Fruit fly (Drosophila melanogaster): ENCODE measurements around the gene para.

The para gene

DNA sequence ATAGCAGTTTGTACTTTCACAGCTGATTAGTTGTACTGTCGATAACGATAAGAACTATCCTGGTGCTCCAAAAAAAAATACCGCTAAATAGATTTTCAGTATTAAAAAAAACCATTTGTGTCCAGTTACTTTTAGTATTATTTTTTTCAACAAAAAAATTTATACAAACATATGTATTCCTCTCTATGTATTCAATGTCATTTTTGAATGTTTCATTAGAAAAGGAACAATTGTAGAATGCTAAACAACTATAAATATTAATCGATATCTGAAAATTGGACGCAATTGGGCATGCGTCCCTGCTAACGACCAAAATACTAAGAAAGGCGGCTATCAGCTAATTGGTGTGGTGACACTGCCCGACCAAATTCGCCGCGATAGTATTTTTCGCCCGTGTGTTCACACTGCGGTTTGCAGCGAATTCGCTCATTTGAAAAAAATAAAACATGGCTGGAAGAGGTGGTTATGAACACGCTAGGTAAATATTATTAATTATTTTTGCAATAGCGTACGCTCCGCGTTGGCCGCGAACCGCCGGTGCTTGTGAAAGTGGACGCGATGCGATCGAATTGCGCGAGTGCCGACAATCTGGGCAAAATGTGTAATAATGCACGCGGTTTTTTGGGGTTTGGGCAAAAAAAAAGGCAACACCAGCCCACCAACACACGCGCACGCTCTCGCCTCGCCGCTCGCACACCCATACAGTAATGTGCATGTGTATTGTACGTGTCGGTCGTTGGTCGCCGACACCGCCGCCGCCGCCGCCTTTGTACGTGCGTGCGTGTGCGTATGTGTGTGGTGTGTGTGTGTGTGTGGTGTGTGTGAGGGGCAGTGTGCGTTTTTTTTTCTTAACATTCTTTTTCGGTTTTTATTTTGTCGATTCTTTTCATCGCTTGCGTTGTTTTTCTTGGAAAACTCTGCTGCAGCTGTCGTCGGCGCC, 84.4 kb downstream of the para start, which contains the start of the genes CG34015 and eIF4H1:
TSS of gene CG34015 (minus strand) at position 51 of the 940 bp plus-strand sequence.
TSS of gene eIF4H1 (plus strand) at position 414 of the 940 bp plus-strand sequence.
- peak; percentile 3; the same call in 1 of the 2 replicates for TF ChIP-seq rn (GFP tag; IDR thresholded peaks at IDR 0.05)
- TF ChIP-seq CG8159 (tag; optimal IDR thresholded peaks at IDR 0.05): peak; percentile 63
- peak; percentile 40 for TF ChIP-seq CG9948 (tag; optimal IDR thresholded peaks at IDR 0.05)
- peak; percentile 63 for TF ChIP-seq Snoo (tag; optimal IDR thresholded peaks at IDR 0.05)
- peak; percentile 17 for TF ChIP-seq CG17806 (tag; optimal IDR thresholded peaks at IDR 0.05)
- TF ChIP-seq CG4496 (GFP tag; IDR thresholded peaks at IDR 0.05): peak; percentile 80
- TF ChIP-seq EcR (GFP tag; optimal IDR thresholded peaks at IDR 0.05): peak; percentile 92
- TF ChIP-seq CG14655 (GFP tag; optimal IDR thresholded peaks at IDR 0.05): no peak
- TF ChIP-seq CG13204 (GFP tag; optimal IDR thresholded peaks at IDR 0.05): peak; percentile 76
- peak; percentile 85 for TF ChIP-seq CG32121 (GFP tag; IDR thresholded peaks at IDR 0.05)
- no peak for TF ChIP-seq CG10348 (GFP tag; IDR thresholded peaks at IDR 0.05)
- peak; percentile 25 for TF ChIP-seq CG34367 (tag; optimal IDR thresholded peaks at IDR 0.05)
- TF ChIP-seq Ets98B (GFP tag; IDR thresholded peaks at IDR 0.05): peak; percentile 80
- peak; percentile 62 for TF ChIP-seq Pif1B (GFP tag; optimal IDR thresholded peaks at IDR 0.05)
- peak; percentile 60 for TF ChIP-seq Pif1A (GFP tag; optimal IDR thresholded peaks at IDR 0.05)
- no peak for TF ChIP-seq D1 (tag; optimal IDR thresholded peaks at IDR 0.05)
- TF ChIP-seq CG8301 (tag; optimal IDR thresholded peaks at IDR 0.05): peak; percentile 58
- TF ChIP-seq CG12605 (GFP tag; IDR thresholded peaks at IDR 0.05): peak; percentile 70; the same call in 1 of the 2 replicates
- peak; percentile 62 for TF ChIP-seq CG15710 (tag; optimal IDR thresholded peaks at IDR 0.05)
- TF ChIP-seq fd96Ca (GFP tag; IDR thresholded peaks at IDR 0.05): no peak
- TF ChIP-seq gl (tag; optimal IDR thresholded peaks at IDR 0.05): peak; percentile 63

- TF ChIP-seq CG12605 (GFP tag; IDR thresholded peaks at IDR 0.05) (0 out of 2 replicates have a peak, but pooled peaks have one; percentile 18), fd96Ca (GFP tag; IDR thresholded peaks at IDR 0.05) (no peak)
Observed at dm6 chrX:16446769-16447168, 86.1 kb downstream of the para start, which contains the start of gene eIF2alpha. eIF2alpha (minus strand) TSS chrX:16446993.

- no peak for TF ChIP-seq CG8301 (tag; optimal IDR thresholded peaks at IDR 0.05)
- no peak for TF ChIP-seq CG15710 (tag; optimal IDR thresholded peaks at IDR 0.05)
- no peak for TF ChIP-seq gl (tag; optimal IDR thresholded peaks at IDR 0.05)
- TF ChIP-seq CG32121 (GFP tag; IDR thresholded peaks at IDR 0.05): no peak
- no peak for TF ChIP-seq CG17806 (tag; optimal IDR thresholded peaks at IDR 0.05)
- no peak for TF ChIP-seq Pif1A (GFP tag; optimal IDR thresholded peaks at IDR 0.05)
- no peak for TF ChIP-seq CG12605 (GFP tag; IDR thresholded peaks at IDR 0.05)
- no peak for TF ChIP-seq CG4496 (GFP tag; IDR thresholded peaks at IDR 0.05)
- TF ChIP-seq D1 (tag; optimal IDR thresholded peaks at IDR 0.05): no peak
- TF ChIP-seq Ets98B (GFP tag; IDR thresholded peaks at IDR 0.05): no peak
- TF ChIP-seq CG10348 (GFP tag; IDR thresholded peaks at IDR 0.05): no peak
Observed at dm6 chrX:16442361-16442760, 90.5 kb downstream of the para start.

dm6 chrX:16441245-16441644, 91.7 kb downstream of the para start, which contains the start of the genes Cdc50 and rngo:
Cdc50 (minus strand) TSS chrX:16441296.
rngo (plus strand) TSS chrX:16441433.
- TF ChIP-seq rn (GFP tag; IDR thresholded peaks at IDR 0.05) (no peak), Snoo (tag; optimal IDR thresholded peaks at IDR 0.05) (no peak), CG9948 (tag; optimal IDR thresholded peaks at IDR 0.05) (peak; percentile 2), CG4496 (GFP tag; IDR thresholded peaks at IDR 0.05) (no peak)

dm6 chrX:16428476-16428875, 104.4 kb downstream of the para start:
- peak; percentile 71 for TF ChIP-seq EcR (GFP tag; optimal IDR thresholded peaks at IDR 0.05)
- no peak for TF ChIP-seq Ets98B (GFP tag; IDR thresholded peaks at IDR 0.05)

DNA sequence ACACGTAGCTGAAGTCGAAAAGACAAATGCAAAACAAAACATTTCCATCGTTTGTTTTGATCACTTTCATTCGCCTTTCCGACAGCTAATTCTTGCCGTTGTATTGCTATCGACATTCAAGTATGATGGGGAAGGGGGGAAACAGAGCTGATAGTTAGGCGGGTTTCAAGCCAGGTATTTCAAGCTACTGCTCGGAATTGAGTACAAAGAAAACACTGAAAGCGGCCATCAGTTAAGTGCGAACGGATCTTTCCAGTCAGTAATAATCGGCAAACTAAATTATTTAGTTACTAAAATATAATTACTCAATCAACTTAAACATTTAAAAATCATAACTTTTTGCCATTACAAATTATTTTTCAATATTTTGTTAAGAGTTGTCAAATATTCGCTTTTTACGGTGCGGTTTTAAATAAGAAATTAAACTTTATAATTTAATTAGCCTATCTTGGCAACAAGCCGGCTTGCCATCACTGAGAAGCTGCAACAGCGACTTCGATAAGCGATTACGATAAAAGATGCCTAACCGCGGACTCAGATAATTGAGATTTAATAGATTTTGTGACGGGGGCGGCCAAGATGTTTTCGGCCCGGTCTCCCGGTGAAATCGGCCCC, 105.0 kb downstream of the para start:
- TF ChIP-seq CG8159 (tag; optimal IDR thresholded peaks at IDR 0.05) (peak; percentile 34), D1 (tag; optimal IDR thresholded peaks at IDR 0.05) (no peak), CG9948 (tag; optimal IDR thresholded peaks at IDR 0.05) (peak; percentile 4)
